Fruit fly (Drosophila melanogaster): Measurements from ENCODE around the gene Svil.

dm6 chr3L:2469660-2470059, 92.2 kb downstream of the Svil start:
- TF ChIP-seq Lpt (GFP tag; optimal IDR thresholded peaks at IDR 0.05) = no peak
- no peak for TF ChIP-seq CG11294 (GFP tag; IDR thresholded peaks at IDR 0.05)
- no peak for TF ChIP-seq CG6808 (GFP tag; optimal IDR thresholded peaks at IDR 0.05)
- TF ChIP-seq CG32006 (GFP tag; optimal IDR thresholded peaks at IDR 0.05) = no peak
- TF ChIP-seq CG11902 (GFP tag; optimal IDR thresholded peaks at IDR 0.05) = no peak
- TF ChIP-seq CG10669 (GFP tag; optimal IDR thresholded peaks at IDR 0.05) = no peak
- no peak for TF ChIP-seq CG7368 (GFP tag; optimal IDR thresholded peaks at IDR 0.05)
- no peak for TF ChIP-seq Blimp-1 (GFP tag; optimal IDR thresholded peaks at IDR 0.05)
- no peak for TF ChIP-seq CG4318 (GFP tag; optimal IDR thresholded peaks at IDR 0.05)
- TF ChIP-seq Eip93F (GFP tag; optimal IDR thresholded peaks at IDR 0.05) = no peak
- TF ChIP-seq CG34406 (GFP tag; optimal IDR thresholded peaks at IDR 0.05) = no peak
